Worm (Caenorhabditis elegans): Measurements from ENCODE around the gene mel-11.

The mel-11 gene

DNA sequence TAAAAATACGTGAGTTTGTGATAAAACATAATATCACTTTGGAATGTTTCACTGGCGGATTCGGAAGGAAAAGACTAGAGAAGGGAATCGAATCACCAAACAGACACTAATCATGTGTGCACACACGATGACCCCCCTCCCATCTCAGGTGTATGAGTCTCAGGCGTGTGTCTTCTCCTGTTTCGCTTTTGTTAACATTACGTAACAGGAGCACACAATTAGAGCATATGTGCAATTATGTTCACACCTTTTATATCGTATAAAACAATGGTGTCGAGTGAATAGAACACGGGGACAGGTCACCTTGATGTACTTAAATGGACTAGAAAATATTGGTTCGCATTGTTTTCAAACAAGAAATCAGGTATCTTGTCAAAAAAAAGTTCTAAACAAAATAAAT, 41.5 kb upstream of the mel-11 start:
- TF ChIP-seq ets-7 (tag; optimal IDR thresholded peaks at IDR 0.05) (no peak), ama-1 (optimal IDR thresholded peaks at IDR 0.05) (no peak), sea-1 (GFP tag; conservative IDR thresholded peaks at IDR 0.05) (no peak), hmg-4 (GFP tag; optimal IDR thresholded peaks at IDR 0.05) (peak; percentile 25), scrt-1 (GFP tag; IDR thresholded peaks at IDR 0.05) (no peak), B0310.2 (tag; optimal IDR thresholded peaks at IDR 0.05) (no peak)

- TF ChIP-seq ceh-13 (GFP tag; optimal IDR thresholded peaks at IDR 0.05): no peak
- TF ChIP-seq hnd-1 (tag; optimal IDR thresholded peaks at IDR 0.05): no peak
- no peak for TF ChIP-seq tra-4 (tag; optimal IDR thresholded peaks at IDR 0.05)
- no peak for TF ChIP-seq hmbx-1 (tag; optimal IDR thresholded peaks at IDR 0.05)
- no peak for TF ChIP-seq aly-1 (tag; optimal IDR thresholded peaks at IDR 0.05)
- no peak for TF ChIP-seq tbx-11 (GFP tag; IDR thresholded peaks at IDR 0.05)
- TF ChIP-seq B0310.2 (tag; optimal IDR thresholded peaks at IDR 0.05): no peak
- no peak for TF ChIP-seq ama-1 (optimal IDR thresholded peaks at IDR 0.05)
- TF ChIP-seq hmg-4 (GFP tag; optimal IDR thresholded peaks at IDR 0.05): no peak
- TF ChIP-seq pes-1 (GFP tag; IDR thresholded peaks at IDR 0.05): no peak
- no peak for TF ChIP-seq F13C5.2 (tag; optimal IDR thresholded peaks at IDR 0.05)
- no peak for TF ChIP-seq ets-7 (tag; optimal IDR thresholded peaks at IDR 0.05)
- no peak for TF ChIP-seq scrt-1 (GFP tag; IDR thresholded peaks at IDR 0.05)
- no peak for TF ChIP-seq tbx-37 (GFP tag; conservative IDR thresholded peaks at IDR 0.05)
- TF ChIP-seq ceh-36 (tag; optimal IDR thresholded peaks at IDR 0.05): no peak
- TF ChIP-seq sea-1 (GFP tag; conservative IDR thresholded peaks at IDR 0.05): no peak
- no peak for TF ChIP-seq flt-1 (GFP tag; IDR thresholded peaks at IDR 0.05)
Observed at ce11 chrII:9319058-9319915, 39.0 kb upstream of the mel-11 start, which contains the start of the genes csa-1 and wdfy-2. Gene csa-1 (minus strand): TSS chrII:9319726. Gene wdfy-2 (plus strand): TSS chrII:9319865.

- TF ChIP-seq hnd-1 (tag; optimal IDR thresholded peaks at IDR 0.05) (no peak), aly-1 (tag; optimal IDR thresholded peaks at IDR 0.05) (no peak), F13C5.2 (tag; optimal IDR thresholded peaks at IDR 0.05) (peak; percentile 2)
Observed at ce11 chrII:9322870-9323349, 35.4 kb upstream of the mel-11 start, which contains the start of gene rab-39. Gene rab-39 (minus strand): TSS chrII:9322920.

- TF ChIP-seq tra-4 (tag; optimal IDR thresholded peaks at IDR 0.05): no peak
- no peak for TF ChIP-seq scrt-1 (GFP tag; IDR thresholded peaks at IDR 0.05)
Observed at ce11 chrII:9323660-9324059, 34.7 kb upstream of the mel-11 start, which contains the start of gene egli-1. Gene egli-1 (plus strand): TSS chrII:9323960.

DNA sequence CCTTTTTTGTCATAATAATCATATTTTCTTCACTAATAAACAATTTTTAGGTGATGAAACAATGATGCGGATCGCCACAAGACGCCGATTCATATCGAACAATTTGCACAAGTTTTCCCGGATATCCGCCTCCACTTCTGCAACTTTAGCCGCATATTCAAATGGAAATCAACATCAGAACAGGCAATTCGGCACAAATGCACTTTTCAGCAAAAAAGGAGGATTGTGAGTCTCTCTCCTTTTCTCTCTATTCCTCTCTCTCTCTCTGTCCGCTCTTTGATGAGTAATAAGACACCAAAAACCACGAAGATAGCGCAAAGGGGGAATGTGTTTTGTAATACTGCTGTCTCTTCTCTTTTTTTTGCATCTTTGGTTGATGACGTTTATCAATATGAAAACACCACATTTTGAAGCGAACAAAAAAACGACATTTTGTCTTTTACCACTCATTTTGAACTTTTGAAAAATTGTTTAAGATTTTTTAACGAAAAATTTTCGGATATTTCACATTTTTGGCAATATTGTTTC, 33.4 kb upstream of the mel-11 start, which contains the start of gene eat-3:
Gene eat-3, plus strand, starts transcription at position 51 of the 528 bp plus-strand sequence.
- TF ChIP-seq B0310.2 (tag; optimal IDR thresholded peaks at IDR 0.05) (no peak), F13C5.2 (tag; optimal IDR thresholded peaks at IDR 0.05) (no peak), ceh-13 (GFP tag; optimal IDR thresholded peaks at IDR 0.05) (no peak), pes-1 (GFP tag; IDR thresholded peaks at IDR 0.05) (no peak), ceh-36 (tag; optimal IDR thresholded peaks at IDR 0.05) (no peak), sea-1 (GFP tag; conservative IDR thresholded peaks at IDR 0.05) (no peak), ets-7 (tag; optimal IDR thresholded peaks at IDR 0.05) (no peak), aly-1 (tag; optimal IDR thresholded peaks at IDR 0.05) (no peak), tra-4 (tag; optimal IDR thresholded peaks at IDR 0.05) (no peak), ama-1 (optimal IDR thresholded peaks at IDR 0.05) (no peak), hnd-1 (tag; optimal IDR thresholded peaks at IDR 0.05) (no peak), flt-1 (GFP tag; IDR thresholded peaks at IDR 0.05) (no peak), hmbx-1 (tag; optimal IDR thresholded peaks at IDR 0.05) (no peak), tbx-37 (GFP tag; conservative IDR thresholded peaks at IDR 0.05) (no peak), tbx-11 (GFP tag; IDR thresholded peaks at IDR 0.05) (no peak), hmg-4 (GFP tag; optimal IDR thresholded peaks at IDR 0.05) (no peak), scrt-1 (GFP tag; IDR thresholded peaks at IDR 0.05) (no peak)

- TF ChIP-seq flt-1 (GFP tag; IDR thresholded peaks at IDR 0.05) (no peak), tbx-37 (GFP tag; conservative IDR thresholded peaks at IDR 0.05) (no peak), sea-1 (GFP tag; conservative IDR thresholded peaks at IDR 0.05) (no peak), aly-1 (tag; optimal IDR thresholded peaks at IDR 0.05) (no peak), ceh-13 (GFP tag; optimal IDR thresholded peaks at IDR 0.05) (no peak), hnd-1 (tag; optimal IDR thresholded peaks at IDR 0.05) (no peak)
Observed at ce11 chrII:9325555-9325954, 32.8 kb upstream of the mel-11 start.

DNA sequence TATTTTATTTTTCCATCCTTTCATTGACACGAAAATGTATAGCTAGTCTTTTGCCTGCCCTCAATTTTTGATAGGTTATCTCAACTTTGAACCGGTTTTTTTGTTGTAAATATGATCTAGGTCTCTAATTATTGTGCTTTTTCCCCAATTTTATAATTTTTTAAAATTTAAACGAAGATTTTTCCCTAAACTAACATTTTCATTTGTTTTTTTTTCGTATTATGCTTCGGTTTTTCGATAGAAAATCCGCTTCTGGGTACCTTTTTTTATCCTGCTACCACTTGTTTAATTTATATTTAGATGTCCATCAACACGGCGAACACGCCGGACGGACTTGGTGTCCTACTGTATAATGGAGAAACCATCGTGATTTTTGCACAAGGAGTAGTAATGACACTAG, 28.9 kb upstream of the mel-11 start, which contains the start of gene wbp-2:
Gene wbp-2, plus strand, starts transcription at position 301 of the 400 bp plus-strand sequence.
- no peak for TF ChIP-seq tbx-37 (GFP tag; conservative IDR thresholded peaks at IDR 0.05)
- no peak for TF ChIP-seq tbx-11 (GFP tag; IDR thresholded peaks at IDR 0.05)
- TF ChIP-seq hnd-1 (tag; optimal IDR thresholded peaks at IDR 0.05): no peak
- TF ChIP-seq ceh-13 (GFP tag; optimal IDR thresholded peaks at IDR 0.05): no peak
- TF ChIP-seq scrt-1 (GFP tag; IDR thresholded peaks at IDR 0.05): no peak
- TF ChIP-seq ama-1 (optimal IDR thresholded peaks at IDR 0.05): no peak
- no peak for TF ChIP-seq flt-1 (GFP tag; IDR thresholded peaks at IDR 0.05)
- no peak for TF ChIP-seq sea-1 (GFP tag; conservative IDR thresholded peaks at IDR 0.05)
- TF ChIP-seq ets-7 (tag; optimal IDR thresholded peaks at IDR 0.05): no peak

DNA sequence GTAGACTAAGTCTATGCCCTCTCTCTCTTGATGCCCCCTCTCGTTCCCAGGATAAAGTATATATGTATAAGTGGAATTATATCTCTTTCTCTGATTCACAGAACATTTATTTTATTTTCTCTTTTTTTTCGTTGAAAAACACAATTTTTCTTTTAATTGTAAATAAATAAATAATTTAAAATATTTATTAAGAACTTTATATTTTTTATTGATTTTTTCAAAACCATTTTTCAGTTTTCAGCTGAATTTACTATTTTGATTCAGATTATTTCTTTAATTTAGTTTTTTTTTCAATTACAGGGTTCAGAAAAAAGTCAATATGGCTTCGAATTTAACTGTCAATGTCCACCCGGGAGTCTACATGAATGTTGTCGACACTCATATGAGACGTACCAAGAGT, 27.0 kb upstream of the mel-11 start, which contains the start of gene eif-3.F:
Gene eif-3.F, plus strand, starts transcription at position 301 of the 400 bp plus-strand sequence.
- TF ChIP-seq scrt-1 (GFP tag; IDR thresholded peaks at IDR 0.05) (no peak), pes-1 (GFP tag; IDR thresholded peaks at IDR 0.05) (no peak), tra-4 (tag; optimal IDR thresholded peaks at IDR 0.05) (no peak), hnd-1 (tag; optimal IDR thresholded peaks at IDR 0.05) (no peak), tbx-37 (GFP tag; conservative IDR thresholded peaks at IDR 0.05) (no peak), tbx-11 (GFP tag; IDR thresholded peaks at IDR 0.05) (no peak), aly-1 (tag; optimal IDR thresholded peaks at IDR 0.05) (no peak), hmg-4 (GFP tag; optimal IDR thresholded peaks at IDR 0.05) (no peak)
